Fruit fly (Drosophila melanogaster) whole organism, pupa: ENCODE results near the gene CG13085.

Source experiments
- CG10348 ChIP-seq: fragments of 200-800 bp; sonication (Bioruptor generic); IDR thresholded peaks from 2 replicates; pipeline ENCODE4 v1.3.6; 2022; ENCODE audit warnings: missing biosample characterization, missing genetic modification characterization
- CG12605 ChIP-seq: fragments of 200-800 bp; sonication (Bioruptor generic); IDR thresholded peaks from 2 replicates; pipeline ENCODE4 v1.3.6; 2022; ENCODE audit warnings: missing biosample characterization, missing genetic modification characterization
- CG13204 ChIP-seq: fragments of 200-800 bp; sonication (Bioruptor generic); optimal IDR thresholded peaks from 2 replicates; lab custom pipeline; 2018; ENCODE audit warnings: missing biosample characterization, mild to moderate bottlenecking, missing genetic modification characterization, moderate library complexity
- CG14655 ChIP-seq: fragments of 200-800 bp; sonication (Bioruptor generic); optimal IDR thresholded peaks from 3 replicates; lab custom pipeline; 2017; ENCODE audit warnings: mild to moderate bottlenecking, missing biosample characterization, missing genetic modification reagents, missing genetic modification characterization
- CG15710 ChIP-seq: fragments of 200-800 bp; sonication (Bioruptor generic); optimal IDR thresholded peaks from 2 replicates; lab custom pipeline; 2018; ENCODE audit warnings: missing biosample characterization, mild to moderate bottlenecking, missing genetic modification characterization, moderate library complexity
- CG17806 ChIP-seq: fragments of 200-800 bp; sonication (Bioruptor generic); optimal IDR thresholded peaks from 2 replicates; lab custom pipeline; 2018; ENCODE audit warnings: missing biosample characterization, mild to moderate bottlenecking, missing genetic modification characterization, moderate library complexity
- CG32121 ChIP-seq: fragments of 200-800 bp; sonication (Bioruptor generic); IDR thresholded peaks from 2 replicates; pipeline ENCODE4 v1.3.6; 2022; ENCODE audit warnings: missing biosample characterization, missing genetic modification characterization
- CG34367 ChIP-seq: fragments of 200-800 bp; sonication (Bioruptor generic); optimal IDR thresholded peaks from 2 replicates; lab custom pipeline; 2018; ENCODE audit warnings: missing biosample characterization, mild to moderate bottlenecking, missing genetic modification characterization
- CG4496 ChIP-seq: fragments of 200-800 bp; sonication (Bioruptor generic); IDR thresholded peaks from 3 replicates; pipeline ENCODE4 v1.3.6; 2022; ENCODE audit warnings: missing biosample characterization, missing genetic modification characterization
- CG8159 ChIP-seq: fragments of 200-800 bp; sonication (Bioruptor generic); optimal IDR thresholded peaks from 3 replicates; lab custom pipeline; 2018; ENCODE audit warnings: missing biosample characterization, mild to moderate bottlenecking, missing genetic modification characterization, moderate library complexity
- CG8301 ChIP-seq: fragments of 200-800 bp; sonication (Bioruptor generic); optimal IDR thresholded peaks from 2 replicates; lab custom pipeline; 2018; ENCODE audit warnings: missing biosample characterization, mild to moderate bottlenecking, missing genetic modification characterization
- CG9948 ChIP-seq: fragments of 200-800 bp; sonication (Bioruptor generic); optimal IDR thresholded peaks from 2 replicates; lab custom pipeline; 2018; ENCODE audit warnings: missing biosample characterization, mild to moderate bottlenecking, missing genetic modification characterization, moderate library complexity
- D1 ChIP-seq: fragments of 200-800 bp; sonication (Bioruptor generic); optimal IDR thresholded peaks from 2 replicates; lab custom pipeline; 2018; ENCODE audit warnings: missing biosample characterization, mild to moderate bottlenecking, missing genetic modification characterization, moderate library complexity
- EcR ChIP-seq: fragments of 200-800 bp; sonication (Bioruptor generic); optimal IDR thresholded peaks from 3 replicates; lab custom pipeline; 2019; ENCODE audit warnings: missing biosample characterization, missing genetic modification characterization, mild to moderate bottlenecking, moderate library complexity, missing genetic modification reagents
- Ets98B ChIP-seq: fragments of 200-800 bp; sonication (Bioruptor generic); IDR thresholded peaks from 2 replicates; pipeline ENCODE4 v1.3.6; 2022; ENCODE audit warnings: missing biosample characterization, missing genetic modification characterization
- Pif1A ChIP-seq: fragments of 200-800 bp; sonication (Bioruptor generic); optimal IDR thresholded peaks from 3 replicates; lab custom pipeline; 2016; ENCODE audit warnings: missing biosample characterization, missing genetic modification characterization
- Pif1B ChIP-seq: fragments of 200-800 bp; sonication (Bioruptor generic); optimal IDR thresholded peaks from 3 replicates; lab custom pipeline; 2016; ENCODE audit warnings: missing biosample characterization, missing genetic modification characterization
- Snoo ChIP-seq: fragments of 200-800 bp; sonication (Bioruptor generic); optimal IDR thresholded peaks from 3 replicates; lab custom pipeline; 2017; ENCODE audit warnings: missing biosample characterization, mild to moderate bottlenecking, missing genetic modification characterization, inconsistent platforms
- fd96Ca ChIP-seq: fragments of 200-800 bp; sonication (Bioruptor generic); IDR thresholded peaks from 3 replicates; pipeline ENCODE4 v1.3.6; 2022; ENCODE audit warnings: missing biosample characterization, missing genetic modification characterization
- gl ChIP-seq: fragments of 200-800 bp; sonication (Bioruptor generic); optimal IDR thresholded peaks from 2 replicates; lab custom pipeline; 2018; ENCODE audit warnings: missing biosample characterization, mild to moderate bottlenecking, missing genetic modification characterization
- rn ChIP-seq: fragments of 200-800 bp; sonication (Bioruptor generic); IDR thresholded peaks from 2 replicates; pipeline ENCODE4 v1.3.6; 2022; ENCODE audit warnings: missing biosample characterization, missing genetic modification characterization

Gene CG13085

dm6 chr2L:19406419-19406818 lies 17.4 kb upstream of the CG13085 start:
- TF ChIP-seq Pif1A (GFP tag; lab: Kevin White, UChicago) (no peak), fd96Ca (no peak), CG15710 (no peak), CG8159 (no peak), Pif1B (GFP tag; lab: Kevin White, UChicago) (no peak), EcR (GFP tag; lab: Kevin White, UChicago) (no peak), CG8301 (tag; lab: Kevin White, UChicago) (no peak), D1 (tag; lab: Kevin White, UChicago) (no peak), CG17806 (no peak), Ets98B (GFP tag; lab: Robert Waterston, UW) (no peak)

- TF ChIP-seq CG9948 (no peak), CG8301 (tag; lab: Kevin White, UChicago) (no peak), Pif1B (GFP tag; lab: Kevin White, UChicago) (no peak), Pif1A (GFP tag; lab: Kevin White, UChicago) (no peak), rn (GFP tag; lab: Robert Waterston, UW) (no peak), fd96Ca (no peak), CG34367 (tag; lab: Kevin White, UChicago) (no peak), CG10348 (GFP tag; lab: Robert Waterston, UW) (no peak), CG32121 (GFP tag; lab: Robert Waterston, UW) (no peak), CG17806 (no peak), CG13204 (no peak), CG12605 (GFP tag; lab: Robert Waterston, UW) (no peak), CG8159 (no peak), Ets98B (GFP tag; lab: Robert Waterston, UW) (no peak), CG14655 (GFP tag; lab: Kevin White, UChicago) (no peak), D1 (tag; lab: Kevin White, UChicago) (no peak), Snoo (tag; lab: Kevin White, UChicago) (no peak), CG4496 (GFP tag; lab: Robert Waterston, UW) (no peak)
These were observed 11.9 kb upstream of the CG13085 start for dm6 chr2L:19411966-19412365.

dm6 chr2L:19413118-19413893 lies 10.5 kb upstream of the CG13085 start:
- TF ChIP-seq EcR (GFP tag; lab: Kevin White, UChicago) (no peak), Ets98B (GFP tag; lab: Robert Waterston, UW) (no peak), Pif1A (GFP tag; lab: Kevin White, UChicago) (no peak), CG15710 (no peak), CG10348 (GFP tag; lab: Robert Waterston, UW) (no peak), CG32121 (GFP tag; lab: Robert Waterston, UW) (no peak), CG4496 (GFP tag; lab: Robert Waterston, UW) (no peak), fd96Ca (no peak), D1 (tag; lab: Kevin White, UChicago) (no peak), CG14655 (GFP tag; lab: Kevin White, UChicago) (no peak), Snoo (tag; lab: Kevin White, UChicago) (no peak), CG34367 (tag; lab: Kevin White, UChicago) (no peak), CG9948 (no peak), CG13204 (no peak), CG12605 (GFP tag; lab: Robert Waterston, UW) (no peak)

- TF ChIP-seq CG4496 (GFP tag; lab: Robert Waterston, UW): peak; percentile 15; the same call in 1 of the 3 replicates
- peak; percentile 10 for TF ChIP-seq CG13204
- no peak for TF ChIP-seq gl (tag; lab: Kevin White, UChicago)
- TF ChIP-seq D1 (tag; lab: Kevin White, UChicago): no peak
- no peak for TF ChIP-seq fd96Ca
- TF ChIP-seq CG9948: no peak
- TF ChIP-seq Snoo (tag; lab: Kevin White, UChicago): no peak
- 0 out of 2 replicates have a peak, but pooled peaks have one; percentile 31 for TF ChIP-seq CG12605 (GFP tag; lab: Robert Waterston, UW)
- no peak for TF ChIP-seq CG10348 (GFP tag; lab: Robert Waterston, UW)
- peak; percentile 47; the same call in 1 of the 2 replicates for TF ChIP-seq CG32121 (GFP tag; lab: Robert Waterston, UW)
- TF ChIP-seq CG14655 (GFP tag; lab: Kevin White, UChicago): no peak
- no peak for TF ChIP-seq CG17806
These were observed 9.6 kb upstream of the CG13085 start for dm6 chr2L:19414233-19414749.

- TF ChIP-seq CG8159 (no peak), CG4496 (GFP tag; lab: Robert Waterston, UW) (no peak)
These were observed 8.7 kb upstream of the CG13085 start for dm6 chr2L:19415133-19415532.

dm6 chr2L:19415859-19416258 lies 8.0 kb upstream of the CG13085 start:
- TF ChIP-seq CG9948 (no peak), CG4496 (GFP tag; lab: Robert Waterston, UW) (no peak), CG15710 (no peak), CG13204 (no peak), rn (GFP tag; lab: Robert Waterston, UW) (no peak), CG17806 (no peak), D1 (tag; lab: Kevin White, UChicago) (no peak), Pif1B (GFP tag; lab: Kevin White, UChicago) (no peak), Ets98B (GFP tag; lab: Robert Waterston, UW) (no peak), Snoo (tag; lab: Kevin White, UChicago) (no peak), CG12605 (GFP tag; lab: Robert Waterston, UW) (no peak), CG34367 (tag; lab: Kevin White, UChicago) (no peak), CG8301 (tag; lab: Kevin White, UChicago) (no peak), fd96Ca (no peak), CG32121 (GFP tag; lab: Robert Waterston, UW) (no peak), CG10348 (GFP tag; lab: Robert Waterston, UW) (no peak), CG14655 (GFP tag; lab: Kevin White, UChicago) (no peak), Pif1A (GFP tag; lab: Kevin White, UChicago) (no peak)
